Fruit fly (Drosophila melanogaster): Measurements from ENCODE around the gene CG17294.
A peak's percentile ranks its signal among the peaks of the same experiment; 100 is the strongest.

The CG17294 gene

DNA sequence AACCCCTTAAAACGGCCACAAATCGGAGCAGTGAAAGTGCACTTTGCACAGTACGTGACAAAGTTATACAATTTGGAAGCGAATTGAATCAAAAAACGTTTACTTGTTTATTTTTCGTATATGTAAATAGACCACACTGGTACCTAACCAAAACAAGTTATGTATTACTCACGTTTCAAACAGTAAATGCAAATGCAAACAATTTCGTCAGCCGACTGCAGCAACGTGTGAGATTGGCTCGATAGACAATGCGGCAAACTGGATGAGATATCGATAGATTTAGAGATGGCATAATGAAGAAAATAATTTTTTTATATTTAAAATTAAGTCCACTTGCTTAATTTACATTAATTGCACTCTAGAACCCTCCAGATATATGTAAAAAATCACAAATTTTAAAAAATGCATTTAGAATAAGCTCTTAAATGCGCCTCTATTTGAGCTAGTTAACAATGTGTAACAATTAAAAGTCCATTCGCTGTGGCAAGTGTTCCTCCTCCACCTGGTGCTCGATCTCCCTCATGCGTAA is 4.7 kb downstream of the CG17294 start, which contains the start of gene AlaRS (continued):
- no peak for TF ChIP-seq fru (optimal IDR thresholded peaks at IDR 0.05)
- TF ChIP-seq MBD-R2 (GFP tag; IDR thresholded peaks at IDR 0.05): peak; percentile 72
- 0 out of 2 replicates have a peak, but pooled peaks have one; percentile 18 for TF ChIP-seq klu (GFP tag; IDR thresholded peaks at IDR 0.05)
- no peak for TF ChIP-seq CG17186 (GFP tag; optimal IDR thresholded peaks at IDR 0.05)
- TF ChIP-seq ftz-f1 (GFP tag; optimal IDR thresholded peaks at IDR 0.05): no peak
- TF ChIP-seq Xbp1 (GFP tag; optimal IDR thresholded peaks at IDR 0.05): peak; percentile 18
- no peak for TF ChIP-seq sima (GFP tag; optimal IDR thresholded peaks at IDR 0.05)
- no peak for TF ChIP-seq Ets65A (GFP tag)
- peak; percentile 37 for TF ChIP-seq CG17385 (GFP tag; optimal IDR thresholded peaks at IDR 0.05)
- no peak for TF ChIP-seq schlank (tag; optimal IDR thresholded peaks at IDR 0.05)
- no peak; the same call in 2 of the 3 replicates for TF ChIP-seq ken (GFP tag; IDR thresholded peaks at IDR 0.05)
- no peak for TF ChIP-seq zfh2 (GFP tag; optimal IDR thresholded peaks at IDR 0.05)
- peak; percentile 28 for TF ChIP-seq CG1603 (tag; optimal IDR thresholded peaks at IDR 0.05)
- TF ChIP-seq CG3995 (GFP tag; optimal IDR thresholded peaks at IDR 0.05): peak; percentile 13
- no peak for TF ChIP-seq gce (GFP tag; IDR thresholded peaks at IDR 0.05)
- TF ChIP-seq dan (GFP tag; IDR thresholded peaks at IDR 0.05): no peak
- TF ChIP-seq nerfin-2 (GFP tag; IDR thresholded peaks at IDR 0.05; ENCODE audit: partially characterized antibody): peak; percentile 36; the same call in 1 of the 2 replicates
- peak; percentile 30 for TF ChIP-seq CG10979 (tag; optimal IDR thresholded peaks at IDR 0.05)
- no peak for TF ChIP-seq NC2β (GFP tag; optimal IDR thresholded peaks at IDR 0.05)
- TF ChIP-seq chm (GFP tag; IDR thresholded peaks at IDR 0.05): no peak; the same call in 1 of the 2 replicates
- TF ChIP-seq Xrp1 (GFP tag; IDR thresholded peaks at IDR 0.05): peak; percentile 60; the same call in 1 of the 2 replicates
- no peak for TF ChIP-seq cas (GFP tag; IDR thresholded peaks at IDR 0.05)
- peak; percentile 45; the same call in 1 of the 3 replicates for TF ChIP-seq hb (GFP tag; IDR thresholded peaks at IDR 0.05; ENCODE audit: partially characterized antibody)
- no peak for TF ChIP-seq bab2 (GFP tag; optimal IDR thresholded peaks at IDR 0.05)
- no peak for TF ChIP-seq otp (GFP tag; IDR thresholded peaks at IDR 0.05)
- TF ChIP-seq CG10147 (GFP tag; optimal IDR thresholded peaks at IDR 0.05): peak; percentile 21
- no peak for TF ChIP-seq trh (GFP tag; optimal IDR thresholded peaks at IDR 0.05)
- 0 out of 2 replicates have a peak, but pooled peaks have one; percentile 7 for TF ChIP-seq Ptx1 (GFP tag; IDR thresholded peaks at IDR 0.05)
- peak; percentile 16; the same call in 1 of the 3 replicates for TF ChIP-seq zfh1 (GFP tag; IDR thresholded peaks at IDR 0.05)
- peak; percentile 23 for TF ChIP-seq Spps (tag; optimal IDR thresholded peaks at IDR 0.05)
- peak; percentile 24; the same call in 1 of the 2 replicates for TF ChIP-seq CG6689 (GFP tag; IDR thresholded peaks at IDR 0.05)
- no peak for TF ChIP-seq Optix (GFP tag; IDR thresholded peaks at IDR 0.05)
- no peak for TF ChIP-seq CkIIα-i1 (GFP tag; IDR thresholded peaks at IDR 0.05)
- TF ChIP-seq pum (GFP tag; optimal IDR thresholded peaks at IDR 0.05): peak; percentile 26
- no peak for TF ChIP-seq CG1792 (GFP tag; optimal IDR thresholded peaks at IDR 0.05)
- TF ChIP-seq CG13894 (tag; optimal IDR thresholded peaks at IDR 0.05): no peak
- TF ChIP-seq knrl (GFP tag; IDR thresholded peaks at IDR 0.05; ENCODE audit: partially characterized antibody): peak; percentile 59; the same call in 2 of the 3 replicates
- peak; percentile 57 for TF ChIP-seq CG12659 (GFP tag; optimal IDR thresholded peaks at IDR 0.05)
- TF ChIP-seq fu2 (GFP tag; optimal IDR thresholded peaks at IDR 0.05): no peak
- no peak for TF ChIP-seq CG6272 (GFP tag; IDR thresholded peaks at IDR 0.05)
- TF ChIP-seq CG33213 (GFP tag; optimal IDR thresholded peaks at IDR 0.05): no peak
- no peak for TF ChIP-seq CG1529 (GFP tag; optimal IDR thresholded peaks at IDR 0.05)
- no peak for TF ChIP-seq NK7.1 (GFP tag; optimal IDR thresholded peaks at IDR 0.05)
- TF ChIP-seq CG8290 (GFP tag; optimal IDR thresholded peaks at IDR 0.05): no peak
- no peak for TF ChIP-seq CG8290 (tag; optimal IDR thresholded peaks at IDR 0.05)
- TF ChIP-seq CG16779 (GFP tag; IDR thresholded peaks at IDR 0.05): no peak
- TF ChIP-seq CG10543 (GFP tag; optimal IDR thresholded peaks at IDR 0.05): no peak
- no peak for TF ChIP-seq CG6854 (GFP tag; optimal IDR thresholded peaks at IDR 0.05)
- no peak for TF ChIP-seq slp2 (GFP tag; optimal IDR thresholded peaks at IDR 0.05)
- peak; percentile 42 for TF ChIP-seq phol (tag; optimal IDR thresholded peaks at IDR 0.05)
- TF ChIP-seq CG4617 (GFP tag; optimal IDR thresholded peaks at IDR 0.05; ENCODE audit: borderline replicate concordance): peak; percentile 47
- peak; percentile 14 for TF ChIP-seq sqz (GFP tag; optimal IDR thresholded peaks at IDR 0.05)
